Fruit fly (Drosophila melanogaster) whole organism, pupa: Measurements from ENCODE around the gene CG4161.

Experiments
- CG12605 ChIP-seq: fragments of 200-800 bp; sonication (Bioruptor generic); IDR thresholded peaks from 2 replicates; pipeline ENCODE4 v1.3.6; 2022; ENCODE audit warnings: missing biosample characterization, missing genetic modification characterization
- CG15710 ChIP-seq: fragments of 200-800 bp; sonication (Bioruptor generic); optimal IDR thresholded peaks from 2 replicates; lab custom pipeline; 2018; ENCODE audit warnings: missing biosample characterization, mild to moderate bottlenecking, missing genetic modification characterization, moderate library complexity
- CG17806 ChIP-seq: fragments of 200-800 bp; sonication (Bioruptor generic); optimal IDR thresholded peaks from 2 replicates; lab custom pipeline; 2018; ENCODE audit warnings: missing biosample characterization, mild to moderate bottlenecking, missing genetic modification characterization, moderate library complexity
- CG34367 ChIP-seq: fragments of 200-800 bp; sonication (Bioruptor generic); optimal IDR thresholded peaks from 2 replicates; lab custom pipeline; 2018; ENCODE audit warnings: missing biosample characterization, mild to moderate bottlenecking, missing genetic modification characterization
- CG8159 ChIP-seq: fragments of 200-800 bp; sonication (Bioruptor generic); optimal IDR thresholded peaks from 3 replicates; lab custom pipeline; 2018; ENCODE audit warnings: missing biosample characterization, mild to moderate bottlenecking, missing genetic modification characterization, moderate library complexity
- CG8301 ChIP-seq: fragments of 200-800 bp; sonication (Bioruptor generic); optimal IDR thresholded peaks from 2 replicates; lab custom pipeline; 2018; ENCODE audit warnings: missing biosample characterization, mild to moderate bottlenecking, missing genetic modification characterization
- CG9948 ChIP-seq: fragments of 200-800 bp; sonication (Bioruptor generic); optimal IDR thresholded peaks from 2 replicates; lab custom pipeline; 2018; ENCODE audit warnings: missing biosample characterization, mild to moderate bottlenecking, missing genetic modification characterization, moderate library complexity
- EcR ChIP-seq: fragments of 200-800 bp; sonication (Bioruptor generic); optimal IDR thresholded peaks from 3 replicates; lab custom pipeline; 2019; ENCODE audit warnings: missing biosample characterization, missing genetic modification characterization, mild to moderate bottlenecking, moderate library complexity, missing genetic modification reagents
- Pif1A ChIP-seq: fragments of 200-800 bp; sonication (Bioruptor generic); optimal IDR thresholded peaks from 3 replicates; lab custom pipeline; 2016; ENCODE audit warnings: missing biosample characterization, missing genetic modification characterization
- Pif1B ChIP-seq: fragments of 200-800 bp; sonication (Bioruptor generic); optimal IDR thresholded peaks from 3 replicates; lab custom pipeline; 2016; ENCODE audit warnings: missing biosample characterization, missing genetic modification characterization
- fd96Ca ChIP-seq: fragments of 200-800 bp; sonication (Bioruptor generic); IDR thresholded peaks from 3 replicates; pipeline ENCODE4 v1.3.6; 2022; ENCODE audit warnings: missing biosample characterization, missing genetic modification characterization
- gl ChIP-seq: fragments of 200-800 bp; sonication (Bioruptor generic); optimal IDR thresholded peaks from 2 replicates; lab custom pipeline; 2018; ENCODE audit warnings: missing biosample characterization, mild to moderate bottlenecking, missing genetic modification characterization

DNA sequence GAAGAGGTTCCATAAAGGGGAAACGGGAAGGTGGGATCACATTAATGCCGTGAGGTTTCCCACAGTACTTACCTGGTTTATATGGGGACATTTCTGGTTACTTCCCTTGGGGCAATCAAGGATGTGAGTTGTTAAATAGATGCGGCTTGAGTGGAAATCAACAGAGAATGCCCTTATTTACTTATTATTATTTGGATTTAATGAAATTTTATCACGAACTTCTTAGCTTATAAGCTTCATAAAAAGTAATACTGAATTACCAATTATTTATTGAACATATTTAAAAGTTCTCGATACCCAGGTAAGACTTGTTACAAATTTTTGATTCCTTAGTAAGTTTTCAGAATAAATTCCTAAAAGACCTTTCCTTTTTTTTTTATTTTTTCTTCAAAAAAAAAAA is at the start of gene CG4161:
- TF ChIP-seq CG8301 (tag; lab: Kevin White, UChicago) (no peak), EcR (GFP tag; lab: Kevin White, UChicago) (no peak), Pif1A (no peak), Pif1B (GFP tag; lab: Kevin White, UChicago) (no peak), CG15710 (tag; lab: Kevin White, UChicago) (no peak), CG8159 (no peak), CG17806 (tag; lab: Kevin White, UChicago) (no peak), CG34367 (tag; lab: Kevin White, UChicago) (no peak), CG9948 (tag; lab: Kevin White, UChicago) (no peak), gl (tag; lab: Kevin White, UChicago) (no peak), fd96Ca (GFP tag; lab: Robert Waterston, UW) (no peak), CG12605 (GFP tag; lab: Robert Waterston, UW) (no peak)
